Worm (Caenorhabditis elegans) whole organism, midembryonic: ENCODE measurements around the gene let-70.

ENCODE experiments used
- T22C8.4 ChIP-seq: fragments of 200-800 bp; sonication (Bioruptor generic); IDR thresholded peaks from 2 replicates; pipeline ENCODE4 v1.3.6; 2022; ENCODE audit warnings: missing genetic modification characterization, missing compliant biosample characterization
- cog-1 ChIP-seq: sonication (generic microtip); optimal IDR thresholded peaks from 2 replicates; lab custom pipeline; 2016; ENCODE audit warnings: missing genetic modification characterization, missing compliant biosample characterization
- flt-1 ChIP-seq: fragments of 200-800 bp; sonication (Bioruptor generic); IDR thresholded peaks from 2 replicates; pipeline ENCODE4 v1.3.6; 2022; ENCODE audit warnings: missing genetic modification characterization, missing compliant biosample characterization
- klf-2 ChIP-seq: fragments of 200-800 bp; sonication (Bioruptor generic); conservative IDR thresholded peaks from 2 replicates; pipeline ENCODE4 v1.3.6; 2022; ENCODE audit warnings: missing genetic modification reagents, missing genetic modification characterization, missing compliant biosample characterization
- ref-1 ChIP-seq: fragments of 200-800 bp; sonication (Bioruptor generic); conservative IDR thresholded peaks from 2 replicates; pipeline ENCODE4 v1.3.6; 2022; ENCODE audit warnings: missing genetic modification reagents, missing genetic modification characterization, missing compliant biosample characterization
- tab-1 ChIP-seq: fragments of 200-800 bp; sonication (Bioruptor generic); IDR thresholded peaks from 2 replicates; pipeline ENCODE4 v1.3.6; 2022; ENCODE audit warnings: missing genetic modification characterization, missing compliant biosample characterization
- ztf-29 ChIP-seq: fragments of 200-800 bp; sonication (Bioruptor generic); IDR thresholded peaks from 2 replicates; pipeline ENCODE4 v1.3.6; 2022; ENCODE audit warnings: missing genetic modification reagents, missing genetic modification characterization, missing compliant biosample characterization

DNA sequence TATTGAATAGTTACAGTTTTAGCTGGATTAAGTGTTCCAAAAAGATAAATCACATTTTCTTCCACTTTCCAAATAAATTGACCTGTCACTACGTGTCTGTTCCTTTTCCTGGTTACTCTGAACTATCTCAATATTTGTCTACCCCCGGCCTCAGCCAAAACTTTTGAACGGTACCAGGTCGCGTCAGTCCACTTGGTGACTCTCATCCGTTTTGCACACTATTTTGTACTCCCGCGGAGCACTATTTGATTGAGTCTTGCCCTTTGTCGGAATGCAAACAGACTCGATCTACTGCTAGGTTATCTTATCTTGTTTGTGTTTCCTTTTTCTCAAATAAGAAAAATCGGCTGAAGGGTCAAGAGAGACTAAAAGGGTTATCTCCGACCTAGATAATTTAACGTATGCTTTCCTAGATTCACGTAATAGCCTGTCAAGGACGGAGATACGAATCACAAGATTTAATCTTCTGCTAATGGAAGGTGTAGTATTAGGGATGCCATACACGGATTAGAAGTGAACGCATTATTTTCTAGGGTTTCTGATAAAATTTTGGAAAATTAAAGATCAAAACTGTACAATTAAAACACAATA, 38.0 kb upstream of the let-70 start:
- TF ChIP-seq ztf-29 = no peak
- 0 out of 2 replicates have a peak, but pooled peaks have one; percentile 56 for TF ChIP-seq flt-1 (GFP tag; lab: Robert Waterston, UW)
- TF ChIP-seq T22C8.4 (GFP tag; lab: Robert Waterston, UW) = no peak
- TF ChIP-seq tab-1 (GFP tag; lab: Robert Waterston, UW) = no peak
- no peak for TF ChIP-seq cog-1 (tag; lab: Kevin White, UChicago)
- no peak for TF ChIP-seq ref-1
- no peak for TF ChIP-seq klf-2
